Worm (Caenorhabditis elegans): ENCODE results near the gene coq-8.

coq-8 gene

ce11 chrIII:4826606-4827005 is 36.6 kb upstream of the coq-8 start, which contains the start of gene F26A1.3:
Gene F26A1.3 (plus strand): TSS chrIII:4826906.
- TF ChIP-seq ceh-82 (tag; optimal IDR thresholded peaks at IDR 0.05) (no peak), sea-2 (GFP tag; optimal IDR thresholded peaks at IDR 0.05) (no peak), nhr-11 (tag; optimal IDR thresholded peaks at IDR 0.05) (no peak), ceh-28 (tag; optimal IDR thresholded peaks at IDR 0.05) (no peak), nhr-67 (tag; optimal IDR thresholded peaks at IDR 0.05) (no peak), aly-2 (tag; optimal IDR thresholded peaks at IDR 0.05) (no peak), eor-1 (tag; optimal IDR thresholded peaks at IDR 0.05) (no peak), elt-2 (tag; optimal IDR thresholded peaks at IDR 0.05) (no peak), nhr-77 (tag; optimal IDR thresholded peaks at IDR 0.05) (no peak), skn-1 (tag; optimal IDR thresholded peaks at IDR 0.05) (no peak), mdl-1 (tag; optimal IDR thresholded peaks at IDR 0.05) (no peak), nhr-23 (tag; optimal IDR thresholded peaks at IDR 0.05) (no peak)

ce11 chrIII:4829440-4829839 is 33.8 kb upstream of the coq-8 start, which contains the start of gene F26A1.9:
Gene F26A1.9 (minus strand): TSS chrIII:4829540.
- TF ChIP-seq egl-27 (tag; optimal IDR thresholded peaks at IDR 0.05) (no peak), nhr-67 (tag; optimal IDR thresholded peaks at IDR 0.05) (no peak), lsy-12 (tag; optimal IDR thresholded peaks at IDR 0.05) (no peak), ztf-11 (tag; optimal IDR thresholded peaks at IDR 0.05) (no peak), R02D3.7 (tag; optimal IDR thresholded peaks at IDR 0.05) (no peak), skn-1 (tag; optimal IDR thresholded peaks at IDR 0.05) (no peak), nhr-77 (tag; optimal IDR thresholded peaks at IDR 0.05) (no peak), ceh-9 (tag; optimal IDR thresholded peaks at IDR 0.05) (no peak), snpc-4 (tag; optimal IDR thresholded peaks at IDR 0.05) (no peak)

DNA sequence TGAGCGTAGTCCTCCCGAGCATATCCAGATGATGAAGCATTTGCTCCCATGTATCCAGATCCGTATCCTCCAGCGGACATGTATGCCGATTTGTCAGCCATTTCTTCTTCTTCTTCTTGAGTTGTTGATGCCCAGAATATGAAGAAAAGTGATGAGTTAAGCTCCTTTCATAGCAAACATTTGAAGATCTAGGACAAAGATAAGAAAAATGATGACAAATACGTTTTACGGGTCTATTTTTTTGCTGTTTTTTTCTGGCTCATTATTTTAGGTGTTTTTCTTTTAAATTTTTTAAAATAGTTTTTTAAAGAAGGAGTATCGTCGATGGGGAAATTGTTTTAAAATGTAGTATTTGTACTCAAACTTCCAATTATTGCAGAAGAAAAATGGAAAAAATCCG is 33.0 kb upstream of the coq-8 start, which contains the start of gene nspd-9:
nspd-9 (minus strand) TSS at position 101 of the 400 bp plus-strand sequence.
- TF ChIP-seq egl-5 (tag; optimal IDR thresholded peaks at IDR 0.05) (no peak), nhr-28 (tag; optimal IDR thresholded peaks at IDR 0.05) (no peak), elt-3 (tag; optimal IDR thresholded peaks at IDR 0.05) (no peak), egl-27 (tag; optimal IDR thresholded peaks at IDR 0.05) (no peak), nhr-25 (tag; optimal IDR thresholded peaks at IDR 0.05) (no peak), mdl-1 (tag; optimal IDR thresholded peaks at IDR 0.05) (no peak), ceh-28 (tag; optimal IDR thresholded peaks at IDR 0.05) (no peak), zag-1 (tag; optimal IDR thresholded peaks at IDR 0.05) (no peak), nhr-43 (tag; optimal IDR thresholded peaks at IDR 0.05; ENCODE audit: poor library complexity, severe bottlenecking) (no peak), fos-1 (tag; optimal IDR thresholded peaks at IDR 0.05) (no peak), tbx-2 (tag; optimal IDR thresholded peaks at IDR 0.05) (no peak), nhr-237 (tag; optimal IDR thresholded peaks at IDR 0.05) (no peak), ceh-82 (tag; optimal IDR thresholded peaks at IDR 0.05) (no peak), R02D3.7 (tag; optimal IDR thresholded peaks at IDR 0.05) (no peak), lsy-12 (tag; optimal IDR thresholded peaks at IDR 0.05) (no peak), jun-1 (tag; optimal IDR thresholded peaks at IDR 0.05) (no peak), unc-39 (tag; optimal IDR thresholded peaks at IDR 0.05) (no peak), aly-2 (tag; optimal IDR thresholded peaks at IDR 0.05) (no peak)

ce11 chrIII:4837429-4837828 is 25.8 kb upstream of the coq-8 start, which contains the start of the genes acbp-7 and F26A1.19:
Gene acbp-7 (plus strand): TSS chrIII:4837729.
Gene F26A1.19 (plus strand): TSS chrIII:4837731.
- TF ChIP-seq egl-5 (tag; optimal IDR thresholded peaks at IDR 0.05), result no peak
- no peak for TF ChIP-seq ceh-82 (tag; optimal IDR thresholded peaks at IDR 0.05)
- TF ChIP-seq ama-1 (optimal IDR thresholded peaks at IDR 0.05), result no peak
- no peak for TF ChIP-seq nhr-237 (tag; optimal IDR thresholded peaks at IDR 0.05)
- TF ChIP-seq fkh-2 (tag; optimal IDR thresholded peaks at IDR 0.05), result no peak
- TF ChIP-seq mdl-1 (tag; optimal IDR thresholded peaks at IDR 0.05), result no peak

DNA sequence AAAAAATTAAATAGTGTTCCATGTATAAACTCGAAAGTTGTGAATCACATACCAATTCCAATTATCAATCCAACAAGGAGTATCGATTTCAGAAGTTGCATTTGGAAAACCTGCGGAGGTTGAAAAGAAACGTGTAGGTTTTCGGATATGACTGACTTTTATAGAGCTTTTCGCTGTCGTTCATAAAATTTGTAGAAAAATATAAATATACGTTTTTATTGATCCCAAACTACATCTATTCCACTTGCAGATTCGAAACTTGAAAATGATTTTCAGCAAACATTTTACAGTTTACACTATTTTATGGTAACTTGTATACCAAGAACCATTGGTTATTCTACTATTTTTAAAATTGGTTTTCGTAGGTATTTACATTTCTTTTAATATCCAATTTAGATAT is 21.1 kb upstream of the coq-8 start, which contains the start of gene clec-156:
clec-156 (minus strand) TSS at position 101 of the 400 bp plus-strand sequence.
- TF ChIP-seq nhr-25 (tag; optimal IDR thresholded peaks at IDR 0.05), result no peak
- TF ChIP-seq aly-2 (tag; optimal IDR thresholded peaks at IDR 0.05), result no peak
- no peak for TF ChIP-seq ztf-4 (tag; optimal IDR thresholded peaks at IDR 0.05)
- no peak for TF ChIP-seq hmg-11 (tag; optimal IDR thresholded peaks at IDR 0.05)
- TF ChIP-seq lin-15B (tag; optimal IDR thresholded peaks at IDR 0.05), result no peak
- no peak for TF ChIP-seq fos-1 (tag; optimal IDR thresholded peaks at IDR 0.05)
- TF ChIP-seq nhr-12 (tag; optimal IDR thresholded peaks at IDR 0.05), result no peak
